Worm (Caenorhabditis elegans): ENCODE data around the gene K10C2.8.

The K10C2.8 gene

ce11 chrX:6410177-6410765 is 27.2 kb downstream of the K10C2.8 start, which contains the start of gene mup-2:
Gene mup-2 (minus strand): TSS chrX:6410227.
- TF ChIP-seq elt-2 (tag; optimal IDR thresholded peaks at IDR 0.05) (no peak), nhr-71 (tag; optimal IDR thresholded peaks at IDR 0.05) (peak; percentile 89), lin-15B (tag; optimal IDR thresholded peaks at IDR 0.05) (no peak), dsc-1 (tag; optimal IDR thresholded peaks at IDR 0.05) (peak; percentile 88), Y116A8C.19 (tag; optimal IDR thresholded peaks at IDR 0.05; ENCODE audit: borderline replicate concordance) (no peak), unc-130 (tag; optimal IDR thresholded peaks at IDR 0.05) (peak; percentile 50), efl-1 (optimal IDR thresholded peaks at IDR 0.05) (peak in 1 of 2 experiments; percentile 21), efl-1 (GFP tag; optimal IDR thresholded peaks at IDR 0.05 in 1 of 2) (peak in 1 of 2 experiments; percentile 0), lsy-2 (tag; optimal IDR thresholded peaks at IDR 0.05) (peak; percentile 22 to 60), snu-23 (GFP tag; optimal IDR thresholded peaks at IDR 0.05) (peak; percentile 61), swsn-7 (tag; optimal IDR thresholded peaks at IDR 0.05) (peak; percentile 24), C34B4.2 (tag; optimal IDR thresholded peaks at IDR 0.05) (no peak), nhr-85 (tag) (no peak), ets-5 (GFP tag; IDR thresholded peaks at IDR 0.05) (no peak), unc-30 (tag; optimal IDR thresholded peaks at IDR 0.05) (no peak), nhr-20 (tag; optimal IDR thresholded peaks at IDR 0.05) (peak; percentile 50), nhr-77 (tag; optimal IDR thresholded peaks at IDR 0.05) (no peak), lir-3 (tag; optimal IDR thresholded peaks at IDR 0.05; ENCODE audit: poor library complexity) (peak; percentile 17), fkh-8 (tag; optimal IDR thresholded peaks at IDR 0.05) (no peak), mab-9 (GFP tag; IDR thresholded peaks at IDR 0.05) (no peak), lin-13 (GFP tag; optimal IDR thresholded peaks at IDR 0.05) (no peak), ztf-11 (tag; optimal IDR thresholded peaks at IDR 0.05) (no peak), nhr-19 (GFP tag; conservative IDR thresholded peaks at IDR 0.05) (peak; percentile 62), sup-37 (GFP tag; optimal IDR thresholded peaks at IDR 0.05) (peak; percentile 9), elt-3 (tag; optimal IDR thresholded peaks at IDR 0.05) (no peak), lin-39 (tag; optimal IDR thresholded peaks at IDR 0.05) (peak; percentile 2), rnt-1 (tag; optimal IDR thresholded peaks at IDR 0.05) (peak; percentile 69), sox-4 (tag; optimal IDR thresholded peaks at IDR 0.05) (no peak), aha-1 (tag; optimal IDR thresholded peaks at IDR 0.05) (no peak), irx-1 (tag; optimal IDR thresholded peaks at IDR 0.05) (peak; percentile 7), lin-14 (GFP tag; optimal IDR thresholded peaks at IDR 0.05) (peak; percentile 80), mef-2 (tag; optimal IDR thresholded peaks at IDR 0.05) (no peak), fkh-4 (tag; optimal IDR thresholded peaks at IDR 0.05; ENCODE audit: borderline replicate concordance) (peak; percentile 13), tbx-2 (tag; optimal IDR thresholded peaks at IDR 0.05) (peak; percentile 49), pag-3 (tag; optimal IDR thresholded peaks at IDR 0.05; ENCODE audit: borderline replicate concordance, insufficient read depth) (peak; percentile 77), nhr-47 (tag; optimal IDR thresholded peaks at IDR 0.05) (peak; percentile 18), nhr-237 (tag; optimal IDR thresholded peaks at IDR 0.05) (no peak), nhr-90 (tag; optimal IDR thresholded peaks at IDR 0.05; ENCODE audit: poor library complexity) (no peak), ztf-4 (tag; optimal IDR thresholded peaks at IDR 0.05) (peak; percentile 7), mdl-1 (tag; optimal IDR thresholded peaks at IDR 0.05) (peak in 1 of 2 experiments; percentile 20), fos-1 (tag; optimal IDR thresholded peaks at IDR 0.05) (no peak), nhr-11 (tag; optimal IDR thresholded peaks at IDR 0.05) (no peak), tlp-1 (tag; optimal IDR thresholded peaks at IDR 0.05) (no peak), ama-1 (optimal IDR thresholded peaks at IDR 0.05) (no peak), ceh-90 (tag; optimal IDR thresholded peaks at IDR 0.05) (no peak), xbp-1 (tag; optimal IDR thresholded peaks at IDR 0.05) (peak; percentile 8), hpl-2 (GFP tag; optimal IDR thresholded peaks at IDR 0.05) (no peak), vab-15 (tag; optimal IDR thresholded peaks at IDR 0.05) (no peak), unc-98 (GFP tag; IDR thresholded peaks at IDR 0.05) (peak; percentile 30; the same call in 1 of the 2 replicates)
